3 worm cellular contexts compared by ENCODE assay signal in genomic region chrV:9326903-9327302, ce11.
A peak's percentile ranks its signal among the peaks of the same experiment; 100 is the strongest.
TF ChIP-seq lines count a peak whose summit lies in the region.

No protein-coding gene starts in this region.

TF ChIP-seq in whole organism, L2 larva, 48 proteins besides CTCF, POLR2A, EP300 and RAD21:
- no peak for TF ChIP-seq ceh-16 (tag; optimal IDR thresholded peaks at IDR 0.05; lab: Kevin White, UChicago)
- TF ChIP-seq ama-1 (optimal IDR thresholded peaks at IDR 0.05; lab: Kevin White, UChicago), result peak; percentile 45
- TF ChIP-seq elt-1 (tag; optimal IDR thresholded peaks at IDR 0.05; lab: Kevin White, UChicago), result no peak
- TF ChIP-seq unc-55 (GFP tag; optimal IDR thresholded peaks at IDR 0.05; lab: Kevin White, UChicago), result no peak

TF ChIP-seq in whole organism, L4 larva, 104 proteins besides CTCF, POLR2A, EP300 and RAD21:
- TF ChIP-seq F49E8.2 (tag; optimal IDR thresholded peaks at IDR 0.05; lab: Kevin White, UChicago; ENCODE audit: borderline replicate concordance), result no peak
- peak; percentile 56 for TF ChIP-seq nhr-77 (tag; optimal IDR thresholded peaks at IDR 0.05; lab: Kevin White, UChicago)
- no peak for TF ChIP-seq daf-8 (GFP tag; IDR thresholded peaks at IDR 0.05; lab: Robert Waterston, UW)
- no peak for TF ChIP-seq php-3 (GFP tag; IDR thresholded peaks at IDR 0.05; lab: Robert Waterston, UW)
- no peak for TF ChIP-seq spr-3 (GFP tag; optimal IDR thresholded peaks at IDR 0.05; lab: Kevin White, UChicago)
- no peak for TF ChIP-seq duxl-1 (tag; optimal IDR thresholded peaks at IDR 0.05; lab: Kevin White, UChicago; ENCODE audit: poor library complexity)
- TF ChIP-seq nhr-111 (GFP tag; optimal IDR thresholded peaks at IDR 0.05; lab: Kevin White, UChicago), result no peak
- peak; percentile 34 for TF ChIP-seq ama-1 (optimal IDR thresholded peaks at IDR 0.05; lab: Kevin White, UChicago)

TF ChIP-seq in whole organism, young adult, 124 proteins besides CTCF, POLR2A, EP300 and RAD21:
- TF ChIP-seq ekl-4 (GFP tag; IDR thresholded peaks at IDR 0.05; lab: Robert Waterston, UW) (no peak), lin-35 (GFP tag; optimal IDR thresholded peaks at IDR 0.05; lab: Kevin White, UChicago) (peak in 1 of 3 experiments; percentile 12), C06A6.2 (GFP tag; conservative IDR thresholded peaks at IDR 0.05; lab: Robert Waterston, UW) (no peak), dpff-1 (tag; optimal IDR thresholded peaks at IDR 0.05; lab: Kevin White, UChicago) (peak; percentile 4), ztf-25 (GFP tag; IDR thresholded peaks at IDR 0.05; lab: Robert Waterston, UW) (no peak), Y95B8A.8 (GFP tag; IDR thresholded peaks at IDR 0.05; lab: Robert Waterston, UW) (no peak), F57C9.4 (tag; optimal IDR thresholded peaks at IDR 0.05; lab: Kevin White, UChicago) (no peak), egl-18 (GFP tag; IDR thresholded peaks at IDR 0.05; lab: Robert Waterston, UW) (no peak), lin-40 (tag; optimal IDR thresholded peaks at IDR 0.05; lab: Kevin White, UChicago) (no peak), madf-3 (GFP tag; IDR thresholded peaks at IDR 0.05; lab: Robert Waterston, UW) (0 out of 2 replicates have a peak, but pooled peaks have one; percentile 31), attf-3 (GFP tag; conservative IDR thresholded peaks at IDR 0.05; lab: Robert Waterston, UW) (no peak), ZK185.1 (tag; optimal IDR thresholded peaks at IDR 0.05; lab: Kevin White, UChicago; ENCODE audit: poor library complexity, severe bottlenecking) (no peak), snpc-3.4 (tag; optimal IDR thresholded peaks at IDR 0.05; lab: Kevin White, UChicago) (no peak), sdz-38 (tag; optimal IDR thresholded peaks at IDR 0.05; lab: Kevin White, UChicago) (no peak), tlf-1 (GFP tag; optimal IDR thresholded peaks at IDR 0.05; lab: Kevin White, UChicago) (no peak), snpc-4 (GFP tag; optimal IDR thresholded peaks at IDR 0.05; lab: Kevin White, UChicago) (no peak), snpc-4 (tag; optimal IDR thresholded peaks at IDR 0.05; lab: Kevin White, UChicago) (peak in 1 of 4 experiments; percentile 13), unc-130 (GFP tag; optimal IDR thresholded peaks at IDR 0.05; lab: Kevin White, UChicago) (no peak), F57A8.1 (GFP tag; optimal IDR thresholded peaks at IDR 0.05; lab: Kevin White, UChicago) (no peak), Y79H2A.3 (GFP tag; conservative IDR thresholded peaks at IDR 0.05; lab: Robert Waterston, UW) (0 out of 2 replicates have a peak, but pooled peaks have one; percentile 29), nfya-2 (GFP tag; IDR thresholded peaks at IDR 0.05; lab: Robert Waterston, UW) (no peak), fkh-3 (tag; optimal IDR thresholded peaks at IDR 0.05; lab: Kevin White, UChicago) (no peak), ceh-27 (GFP tag; optimal IDR thresholded peaks at IDR 0.05; lab: Kevin White, UChicago) (no peak), lin-26 (GFP tag; IDR thresholded peaks at IDR 0.05; lab: Robert Waterston, UW) (peak; percentile 55; the same call in 1 of the 2 replicates), gei-17 (GFP tag; optimal IDR thresholded peaks at IDR 0.05; lab: Kevin White, UChicago) (no peak), bed-2 (GFP tag; IDR thresholded peaks at IDR 0.05; lab: Robert Waterston, UW) (no peak), athp-1 (tag; optimal IDR thresholded peaks at IDR 0.05; lab: Kevin White, UChicago) (peak; percentile 24), hmg-20 (GFP tag; IDR thresholded peaks at IDR 0.05; lab: Robert Waterston, UW) (no peak), xnd-1 (tag; optimal IDR thresholded peaks at IDR 0.05; lab: Kevin White, UChicago) (no peak), attf-5 (GFP tag; optimal IDR thresholded peaks at IDR 0.05; lab: Kevin White, UChicago) (no peak), snpc-1.1 (tag; optimal IDR thresholded peaks at IDR 0.05; lab: Kevin White, UChicago; ENCODE audit: insufficient read depth) (no peak), sea-2 (GFP tag; IDR thresholded peaks at IDR 0.05; lab: Robert Waterston, UW) (no peak), madf-6 (GFP tag; IDR thresholded peaks at IDR 0.05; lab: Robert Waterston, UW) (0 out of 2 replicates have a peak, but pooled peaks have one; percentile 21), F49E8.2 (tag; optimal IDR thresholded peaks at IDR 0.05; lab: Kevin White, UChicago; ENCODE audit: insufficient read depth) (no peak), K12H6.12 (tag; optimal IDR thresholded peaks at IDR 0.05; lab: Kevin White, UChicago) (peak; percentile 9), hrde-1 (tag; optimal IDR thresholded peaks at IDR 0.05; lab: Kevin White, UChicago; ENCODE audit: borderline replicate concordance) (peak; percentile 72), bed-1 (GFP tag; IDR thresholded peaks at IDR 0.05; lab: Robert Waterston, UW) (no peak), pha-4 (tag; optimal IDR thresholded peaks at IDR 0.05; lab: Kevin White, UChicago) (no peak), Y53G8AR.9 (GFP tag; conservative IDR thresholded peaks at IDR 0.05; lab: Robert Waterston, UW) (0 out of 2 replicates have a peak, but pooled peaks have one; percentile 56), madf-8 (GFP tag; conservative IDR thresholded peaks at IDR 0.05; lab: Robert Waterston, UW) (no peak), rec-8 (tag; optimal IDR thresholded peaks at IDR 0.05; lab: Kevin White, UChicago) (peak in 1 of 2 experiments; percentile 23), cebp-1 (GFP tag; IDR thresholded peaks at IDR 0.05; lab: Robert Waterston, UW) (peak; percentile 49; the same call in 1 of the 2 replicates), cebp-1 (tag; optimal IDR thresholded peaks at IDR 0.05; lab: Kevin White, UChicago) (peak; percentile 43), ama-1 (optimal IDR thresholded peaks at IDR 0.05; lab: Kevin White, UChicago) (no peak), ama-1 (GFP tag; optimal IDR thresholded peaks at IDR 0.05; lab: Kevin White, UChicago) (peak in 1 of 2 experiments; percentile 4), snpc-1.3 (tag; optimal IDR thresholded peaks at IDR 0.05; lab: Kevin White, UChicago; ENCODE audit: insufficient read depth) (no peak), hlh-26 (GFP tag; conservative IDR thresholded peaks at IDR 0.05; lab: Robert Waterston, UW) (no peak), ztf-6 (GFP tag; IDR thresholded peaks at IDR 0.05; lab: Robert Waterston, UW) (no peak), him-1 (tag; optimal IDR thresholded peaks at IDR 0.05; lab: Kevin White, UChicago) (peak; percentile 79)
